Worm (Caenorhabditis elegans): ENCODE data around the gene C25D7.10.

DNA sequence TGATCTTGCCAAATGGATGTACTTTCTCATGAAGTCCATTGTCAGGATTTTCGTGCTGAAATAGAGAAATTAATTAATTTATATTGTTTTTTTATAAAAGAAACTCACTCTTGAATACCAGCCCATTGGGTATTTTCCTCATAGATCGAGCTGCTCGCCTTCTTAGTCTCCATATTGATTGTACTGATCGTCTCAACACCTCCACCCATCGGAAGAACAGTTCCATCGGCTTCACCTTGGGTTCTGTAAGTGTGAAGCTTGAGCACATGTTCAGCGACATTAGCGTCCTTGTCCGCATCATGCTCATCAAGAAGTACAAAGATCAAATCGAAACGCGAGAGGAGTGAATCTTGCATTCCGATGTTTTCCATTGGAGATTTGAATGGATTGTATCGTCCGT lies 9.5 kb upstream of the C25D7.10 start:
- no peak for TF ChIP-seq F13C5.2 (tag; optimal IDR thresholded peaks at IDR 0.05)
- TF ChIP-seq ama-1 (optimal IDR thresholded peaks at IDR 0.05), result no peak
- TF ChIP-seq ceh-36 (tag; optimal IDR thresholded peaks at IDR 0.05), result no peak
- TF ChIP-seq hnd-1 (tag; optimal IDR thresholded peaks at IDR 0.05), result no peak
- no peak for TF ChIP-seq ceh-13 (GFP tag; optimal IDR thresholded peaks at IDR 0.05)
- no peak for TF ChIP-seq tra-4 (tag; optimal IDR thresholded peaks at IDR 0.05)
- TF ChIP-seq flt-1 (GFP tag; IDR thresholded peaks at IDR 0.05), result no peak
- no peak for TF ChIP-seq tbx-11 (GFP tag; IDR thresholded peaks at IDR 0.05)
- TF ChIP-seq pes-1 (GFP tag; IDR thresholded peaks at IDR 0.05), result no peak
- TF ChIP-seq aly-1 (tag; optimal IDR thresholded peaks at IDR 0.05), result no peak

Data from whole organism, early embryonic.